Worm (Caenorhabditis elegans) whole organism, early embryonic: ENCODE results near the gene srw-43.

Experiments used
- B0310.2 ChIP-seq: sonication (generic microtip); optimal IDR thresholded peaks from 2 replicates; lab custom pipeline; 2016; ENCODE audit warnings: mild to moderate bottlenecking, missing genetic modification characterization, missing compliant biosample characterization
- F13C5.2 ChIP-seq: sonication (generic microtip); optimal IDR thresholded peaks from 2 replicates; lab custom pipeline; 2017; ENCODE audit warnings: mild to moderate bottlenecking, missing genetic modification characterization, inconsistent platforms, missing compliant biosample characterization
- aly-1 ChIP-seq: sonication (generic microtip); optimal IDR thresholded peaks from 2 replicates; lab custom pipeline; 2016; ENCODE audit warnings: missing genetic modification characterization, missing compliant biosample characterization
- ama-1 ChIP-seq: fragments of 150-350 bp; optimal IDR thresholded peaks from 2 replicates; lab custom pipeline; 2014
- ceh-13 ChIP-seq: fragments of 200-800 bp; sonication (Bioruptor generic); optimal IDR thresholded peaks from 2 replicates; lab custom pipeline; 2018; ENCODE audit warnings: mild to moderate bottlenecking, missing genetic modification characterization, missing compliant biosample characterization
- ceh-36 ChIP-seq: sonication (generic microtip); optimal IDR thresholded peaks from 2 replicates; lab custom pipeline; 2016; ENCODE audit warnings: missing genetic modification characterization, inconsistent platforms, missing compliant biosample characterization
- ets-7 ChIP-seq: sonication (generic microtip); optimal IDR thresholded peaks from 2 replicates; lab custom pipeline; 2016; ENCODE audit warnings: missing genotype, missing genetic modification characterization, missing compliant biosample characterization
- flt-1 ChIP-seq: fragments of 200-800 bp; sonication (Bioruptor generic); IDR thresholded peaks from 2 replicates; pipeline ENCODE4 v1.3.6; 2022; ENCODE audit warnings: missing genetic modification characterization, missing compliant biosample characterization
- hmbx-1 ChIP-seq: sonication (generic microtip); optimal IDR thresholded peaks from 2 replicates; lab custom pipeline; 2016; ENCODE audit warnings: mild to moderate bottlenecking, missing genetic modification characterization, missing compliant biosample characterization
- hmg-4 ChIP-seq: fragments of 200-800 bp; sonication (Bioruptor generic); optimal IDR thresholded peaks from 2 replicates; lab custom pipeline; 2018; ENCODE audit warnings: mild to moderate bottlenecking, missing genetic modification characterization, missing compliant biosample characterization
- hnd-1 ChIP-seq: sonication (generic microtip); optimal IDR thresholded peaks from 2 replicates; lab custom pipeline; 2016; ENCODE audit warnings: missing genetic modification characterization, missing compliant biosample characterization
- pes-1 ChIP-seq: fragments of 200-800 bp; sonication (Bioruptor generic); IDR thresholded peaks from 2 replicates; pipeline ENCODE4 v1.3.6; 2022; ENCODE audit warnings: missing genetic modification reagents, missing genetic modification characterization, missing compliant biosample characterization
- scrt-1 ChIP-seq: fragments of 200-800 bp; sonication (Bioruptor generic); IDR thresholded peaks from 2 replicates; pipeline ENCODE4 v1.3.6; 2022; ENCODE audit warnings: missing genetic modification characterization, missing compliant biosample characterization
- sea-1 ChIP-seq: fragments of 200-800 bp; sonication (Bioruptor generic); conservative IDR thresholded peaks from 2 replicates; pipeline ENCODE4 v1.3.6; 2022; ENCODE audit warnings: missing genetic modification characterization, missing compliant biosample characterization
- tbx-11 ChIP-seq: fragments of 200-800 bp; sonication (Bioruptor generic); IDR thresholded peaks from 2 replicates; pipeline ENCODE4 v1.3.6; 2022; ENCODE audit warnings: missing genetic modification characterization, missing compliant biosample characterization
- tbx-37 ChIP-seq: fragments of 200-800 bp; sonication (Bioruptor generic); conservative IDR thresholded peaks from 2 replicates; pipeline ENCODE4 v1.3.6; 2022; ENCODE audit warnings: missing genetic modification reagents, missing genetic modification characterization, missing compliant biosample characterization
- tra-4 ChIP-seq: sonication (generic microtip); optimal IDR thresholded peaks from 2 replicates; lab custom pipeline; 2017; ENCODE audit warnings: missing genetic modification characterization, missing compliant biosample characterization

srw-43 gene

ce11 chrV:16675553-16675952, 10.3 kb upstream of the srw-43 start, which contains the start of gene srz-1:
srz-1 (plus strand) TSS chrV:16675853.
- TF ChIP-seq F13C5.2 (tag; lab: Kevin White, UChicago), result no peak
- no peak for TF ChIP-seq ets-7 (tag; lab: Kevin White, UChicago)
- TF ChIP-seq B0310.2 (tag; lab: Kevin White, UChicago), result no peak
- no peak for TF ChIP-seq tbx-37 (GFP tag; lab: Robert Waterston, UW)
- TF ChIP-seq pes-1, result no peak
- no peak for TF ChIP-seq scrt-1 (GFP tag; lab: Robert Waterston, UW)
- no peak for TF ChIP-seq tbx-11
- no peak for TF ChIP-seq sea-1 (GFP tag; lab: Robert Waterston, UW)
- TF ChIP-seq ama-1 (lab: Kevin White, UChicago), result no peak
- TF ChIP-seq hmg-4 (GFP tag; lab: Kevin White, UChicago), result no peak
- no peak for TF ChIP-seq tra-4 (tag; lab: Kevin White, UChicago)
- TF ChIP-seq ceh-13, result no peak
- no peak for TF ChIP-seq hmbx-1 (tag; lab: Kevin White, UChicago)
- TF ChIP-seq flt-1 (GFP tag; lab: Robert Waterston, UW), result no peak

DNA sequence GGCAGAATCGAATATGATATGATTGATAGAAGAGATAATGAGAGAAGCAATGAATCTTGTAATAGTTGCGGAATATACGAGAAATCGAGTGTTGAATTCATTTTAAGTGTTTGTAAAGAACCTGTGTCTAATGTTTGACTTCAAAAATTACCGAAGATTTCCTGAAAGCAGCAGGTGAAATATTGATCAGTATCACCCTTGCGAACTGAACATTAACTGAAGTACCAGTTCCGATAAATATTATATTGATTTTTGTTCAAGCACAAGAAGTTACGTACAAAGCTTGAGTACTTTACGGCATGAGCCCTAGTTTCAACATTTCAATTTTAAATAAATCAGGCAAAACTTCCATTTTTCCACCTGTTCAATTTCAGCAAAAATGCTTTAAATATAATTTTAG, 6.6 kb upstream of the srw-43 start, which contains the start of gene srz-103:
Gene srz-103, minus strand, starts transcription at position 101 of the 400 bp plus-strand sequence.
- no peak for TF ChIP-seq F13C5.2 (tag; lab: Kevin White, UChicago)
- no peak for TF ChIP-seq tbx-11
- no peak for TF ChIP-seq B0310.2 (tag; lab: Kevin White, UChicago)
- TF ChIP-seq ceh-13, result no peak
- TF ChIP-seq hnd-1, result no peak
- no peak for TF ChIP-seq scrt-1 (GFP tag; lab: Robert Waterston, UW)
- no peak for TF ChIP-seq ama-1 (lab: Kevin White, UChicago)
- TF ChIP-seq flt-1 (GFP tag; lab: Robert Waterston, UW), result no peak
- TF ChIP-seq hmg-4 (GFP tag; lab: Kevin White, UChicago), result no peak
- no peak for TF ChIP-seq hmbx-1 (tag; lab: Kevin White, UChicago)
- no peak for TF ChIP-seq ets-7 (tag; lab: Kevin White, UChicago)
- no peak for TF ChIP-seq sea-1 (GFP tag; lab: Robert Waterston, UW)
- TF ChIP-seq ceh-36 (tag; lab: Kevin White, UChicago), result no peak
- no peak for TF ChIP-seq pes-1
- TF ChIP-seq tra-4 (tag; lab: Kevin White, UChicago), result no peak
- no peak for TF ChIP-seq aly-1
- TF ChIP-seq tbx-37 (GFP tag; lab: Robert Waterston, UW), result no peak

DNA sequence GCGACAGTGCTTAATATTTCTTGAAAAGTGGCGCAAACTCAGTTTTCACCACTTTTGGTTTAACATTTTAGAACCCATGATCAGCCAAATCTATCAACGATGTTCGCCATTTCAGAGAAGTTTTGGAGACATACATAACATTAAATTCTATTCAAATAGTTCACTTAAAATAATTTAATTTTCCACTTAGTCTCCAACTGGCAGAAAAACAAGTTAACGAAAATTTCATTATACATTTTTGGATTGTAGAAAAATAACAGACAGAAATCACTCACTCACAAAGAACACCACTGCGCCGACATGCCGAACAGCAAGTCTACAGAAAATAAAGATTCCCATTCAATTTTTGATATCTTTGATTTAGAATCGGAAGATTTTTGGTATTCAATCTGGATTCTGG, 5.8 kb upstream of the srw-43 start, which contains the start of gene srw-44:
Gene srw-44, plus strand, starts transcription at position 301 of the 400 bp plus-strand sequence.
- TF ChIP-seq scrt-1 (GFP tag; lab: Robert Waterston, UW) (no peak), aly-1 (no peak), hnd-1 (no peak), B0310.2 (tag; lab: Kevin White, UChicago) (no peak), tbx-11 (no peak), tra-4 (tag; lab: Kevin White, UChicago) (no peak), ceh-36 (tag; lab: Kevin White, UChicago) (no peak), ets-7 (tag; lab: Kevin White, UChicago) (no peak), flt-1 (GFP tag; lab: Robert Waterston, UW) (no peak), ceh-13 (no peak), hmg-4 (GFP tag; lab: Kevin White, UChicago) (no peak), pes-1 (no peak), ama-1 (lab: Kevin White, UChicago) (no peak), sea-1 (GFP tag; lab: Robert Waterston, UW) (no peak), hmbx-1 (tag; lab: Kevin White, UChicago) (no peak), tbx-37 (GFP tag; lab: Robert Waterston, UW) (no peak)

DNA sequence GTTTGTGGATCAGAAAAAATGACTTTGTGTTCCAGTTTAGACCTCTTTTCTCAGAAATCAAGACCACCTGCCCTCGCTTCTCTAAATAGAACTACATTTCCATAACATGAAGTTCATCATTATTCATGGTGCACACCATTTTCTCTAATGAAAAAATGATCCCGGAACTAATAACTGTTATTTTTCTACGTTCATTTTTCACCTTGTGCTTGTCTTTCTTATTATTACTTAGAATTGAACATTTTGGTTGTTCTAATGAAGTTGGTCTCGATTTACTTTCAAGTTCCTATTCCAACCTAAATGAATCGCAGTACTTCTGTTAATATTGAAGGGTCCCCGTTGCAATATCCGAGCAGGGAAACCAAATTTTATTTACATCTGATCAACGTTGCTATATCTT, 2.9 kb upstream of the srw-43 start, which contains the start of gene srw-36:
Gene srw-36, plus strand, starts transcription at position 301 of the 400 bp plus-strand sequence.
- TF ChIP-seq ceh-13 (no peak), hnd-1 (no peak), hmg-4 (GFP tag; lab: Kevin White, UChicago) (no peak), ets-7 (tag; lab: Kevin White, UChicago) (no peak)

DNA sequence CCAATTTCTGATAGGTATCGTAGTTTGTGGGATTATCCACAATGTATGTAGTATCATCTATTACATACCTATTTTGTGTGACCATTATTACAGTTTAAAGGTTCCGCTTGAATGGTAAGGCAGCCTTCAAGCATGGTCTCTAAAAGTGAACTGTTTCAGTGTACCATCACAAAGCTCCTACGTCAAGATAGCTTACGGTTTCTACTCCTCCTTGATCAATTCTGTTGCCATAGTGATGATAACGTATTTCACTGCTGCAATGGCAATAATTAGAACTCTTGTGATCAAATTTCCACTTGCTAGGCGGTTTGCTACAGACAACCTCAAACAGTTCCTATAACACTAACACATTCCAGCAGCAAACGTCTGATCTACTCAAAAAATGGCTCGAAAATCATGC, 2.5 kb upstream of the srw-43 start:
- TF ChIP-seq ets-7 (tag; lab: Kevin White, UChicago) (no peak), hnd-1 (no peak), F13C5.2 (tag; lab: Kevin White, UChicago) (no peak), tbx-11 (no peak), ceh-13 (no peak), tra-4 (tag; lab: Kevin White, UChicago) (no peak), pes-1 (no peak), hmg-4 (GFP tag; lab: Kevin White, UChicago) (no peak), ama-1 (lab: Kevin White, UChicago) (no peak), sea-1 (GFP tag; lab: Robert Waterston, UW) (no peak), aly-1 (no peak), tbx-37 (GFP tag; lab: Robert Waterston, UW) (no peak), B0310.2 (tag; lab: Kevin White, UChicago) (no peak)

DNA sequence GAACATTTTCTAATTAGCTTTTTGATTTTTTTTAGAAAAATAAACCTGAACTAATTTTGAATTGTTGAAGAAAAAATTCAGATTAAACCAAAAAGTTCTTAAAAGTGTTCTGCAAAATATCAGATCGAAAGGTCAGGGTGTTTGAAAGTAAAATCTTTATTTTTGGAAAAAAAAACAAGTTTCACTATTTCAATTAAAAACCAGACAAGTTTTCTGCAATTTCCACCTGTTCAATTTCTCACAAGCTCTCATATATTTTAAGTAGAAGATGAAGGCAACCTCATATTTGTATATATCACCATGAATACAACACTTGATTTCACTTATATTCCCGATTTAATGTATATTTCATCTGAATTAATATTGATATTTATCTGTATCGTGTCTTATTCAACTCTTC, 1.4 kb downstream of the srw-43 start, which contains the start of gene srz-102:
Gene srz-102, plus strand, starts transcription at position 301 of the 400 bp plus-strand sequence.
- TF ChIP-seq ceh-36 (tag; lab: Kevin White, UChicago) (no peak), scrt-1 (GFP tag; lab: Robert Waterston, UW) (no peak), hnd-1 (no peak), ets-7 (tag; lab: Kevin White, UChicago) (no peak), sea-1 (GFP tag; lab: Robert Waterston, UW) (no peak), hmbx-1 (tag; lab: Kevin White, UChicago) (no peak)

- TF ChIP-seq B0310.2 (tag; lab: Kevin White, UChicago) (no peak), tbx-37 (GFP tag; lab: Robert Waterston, UW) (no peak), ceh-36 (tag; lab: Kevin White, UChicago) (no peak), hnd-1 (no peak), flt-1 (GFP tag; lab: Robert Waterston, UW) (no peak), sea-1 (GFP tag; lab: Robert Waterston, UW) (no peak), pes-1 (no peak), ceh-13 (no peak), tra-4 (tag; lab: Kevin White, UChicago) (no peak), ama-1 (lab: Kevin White, UChicago) (no peak), hmg-4 (GFP tag; lab: Kevin White, UChicago) (no peak), aly-1 (no peak), ets-7 (tag; lab: Kevin White, UChicago) (no peak)
Measured at ce11 chrV:16692988-16693387, 7.2 kb downstream of the srw-43 start.
